Fruit fly (Drosophila melanogaster): ENCODE measurements around the gene CG8372.

DNA sequence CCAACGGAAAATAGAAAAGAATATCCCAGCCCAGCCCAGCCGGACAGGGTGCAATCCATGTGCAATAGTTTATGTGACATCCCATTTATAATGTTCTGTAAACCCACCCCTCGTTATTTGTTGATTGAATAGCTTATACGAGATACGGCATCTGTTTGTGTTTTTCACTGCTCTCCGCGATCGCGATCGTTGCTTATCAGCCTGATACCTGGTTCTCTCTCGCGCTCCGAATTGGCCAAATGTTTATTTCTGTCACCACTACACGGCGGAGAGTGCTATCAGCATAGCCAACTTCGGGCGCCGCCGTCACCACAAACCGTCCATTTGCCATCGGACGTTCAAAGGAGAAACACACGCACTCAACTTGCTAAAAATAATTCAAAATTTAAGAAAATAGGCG, 1.3 kb upstream of the CG8372 start, which contains the start of gene CG8353:
- TF ChIP-seq psq (optimal IDR thresholded peaks at IDR 0.05) = no peak
- no peak for TF ChIP-seq pan (optimal IDR thresholded peaks at IDR 0.05)
- TF ChIP-seq EcR (GFP tag; optimal IDR thresholded peaks at IDR 0.05) = no peak
- TF ChIP-seq CG8478 (optimal IDR thresholded peaks at IDR 0.05) = no peak
- no peak for TF ChIP-seq Dll (optimal IDR thresholded peaks at IDR 0.05)
- no peak for TF ChIP-seq usp (GFP tag; optimal IDR thresholded peaks at IDR 0.05)

Measured in whole organism.